Worm (Caenorhabditis elegans) whole organism, mixed stage, embryonic: ENCODE data around the gene fut-3.
"Not testable (repeated sequence)": the region's sequence is repeated elsewhere in the genome, so short reads cannot be mapped to it uniquely, and the experiment has no call there.

ENCODE experiments used
- M03D4.4 ChIP-seq: sonication (generic microtip); optimal IDR thresholded peaks from 2 replicates; lab custom pipeline; 2017; ENCODE audit warnings: mild to moderate bottlenecking, missing genetic modification characterization, missing compliant biosample characterization
- ceh-39 ChIP-seq: fragments of 150-350 bp; optimal IDR thresholded peaks from 2 replicates; lab custom pipeline; 2014; ENCODE audit warnings: missing biosample characterization, missing genetic modification characterization
- ceh-43 ChIP-seq: fragments of 200-800 bp; sonication (Bioruptor generic); optimal IDR thresholded peaks from 2 replicates; lab custom pipeline; 2018; ENCODE audit warnings: mild to moderate bottlenecking, missing genetic modification characterization, moderate library complexity, missing compliant biosample characterization
- ceh-83 ChIP-seq: fragments of 200-800 bp; sonication (Bioruptor generic); optimal IDR thresholded peaks from 2 replicates; lab custom pipeline; 2018; ENCODE audit warnings: mild to moderate bottlenecking, missing genetic modification characterization, missing compliant biosample characterization
- ces-1 ChIP-seq: fragments of 150-350 bp; optimal IDR thresholded peaks from 2 replicates; lab custom pipeline; 2014; ENCODE audit warnings: missing biosample characterization, missing genetic modification reagents, missing genetic modification characterization
- cnd-1 ChIP-seq: fragments of 200-800 bp; sonication (Bioruptor generic); optimal IDR thresholded peaks from 2 replicates; lab custom pipeline; 2018; ENCODE audit warnings: mild to moderate bottlenecking, missing genetic modification characterization, missing compliant biosample characterization
- drap-1 ChIP-seq: fragments of 200-800 bp; sonication (Bioruptor generic); optimal IDR thresholded peaks from 3 replicates; lab custom pipeline; 2018; ENCODE audit warnings: mild to moderate bottlenecking, missing genetic modification characterization, missing compliant biosample characterization
- elt-1 ChIP-seq: sonication (generic microtip); optimal IDR thresholded peaks from 2 replicates; lab custom pipeline; 2017; ENCODE audit warnings: missing genetic modification characterization, mild to moderate bottlenecking, missing compliant biosample characterization, antibody characterized with exemption, moderate library complexity, borderline replicate concordance; ENCODE audit not compliant: insufficient read depth
- elt-3 ChIP-seq: fragments of 150-350 bp; optimal IDR thresholded peaks from 2 replicates; lab custom pipeline; 2014; ENCODE audit warnings: missing biosample characterization, missing genetic modification characterization
- ham-2 ChIP-seq: fragments of 200-800 bp; sonication (Bioruptor generic); optimal IDR thresholded peaks from 2 replicates; lab custom pipeline; 2018; ENCODE audit warnings: mild to moderate bottlenecking, missing genetic modification characterization, missing compliant biosample characterization
- hlh-1 ChIP-seq: fragments of 150-350 bp; optimal IDR thresholded peaks from 2 replicates; lab custom pipeline; 2014; ENCODE audit warnings: missing biosample characterization, missing genetic modification reagents, missing genetic modification characterization
- lin-32 ChIP-seq: fragments of 200-800 bp; sonication (Bioruptor generic); optimal IDR thresholded peaks from 2 replicates; lab custom pipeline; 2018; ENCODE audit warnings: mild to moderate bottlenecking, missing genetic modification characterization, missing compliant biosample characterization
- lsy-2 ChIP-seq: fragments of 150-350 bp; optimal IDR thresholded peaks from 2 replicates; lab custom pipeline; 2014; ENCODE audit warnings: missing biosample characterization, missing genetic modification characterization
- mab-5 ChIP-seq: fragments of 150-350 bp; optimal IDR thresholded peaks from 2 replicates; lab custom pipeline; 2014; ENCODE audit warnings: missing biosample characterization, missing genetic modification characterization
- mls-2 ChIP-seq: sonication (generic microtip); optimal IDR thresholded peaks from 2 replicates; lab custom pipeline; 2016; ENCODE audit warnings: mild to moderate bottlenecking, missing genetic modification characterization, moderate library complexity, missing compliant biosample characterization
- nhr-12 ChIP-seq: fragments of 150-350 bp; optimal IDR thresholded peaks from 2 replicates; lab custom pipeline; 2014; ENCODE audit warnings: missing biosample characterization, missing genetic modification characterization
- nhr-2 ChIP-seq: fragments of 150-350 bp; optimal IDR thresholded peaks from 2 replicates; lab custom pipeline; 2014; ENCODE audit warnings: missing biosample characterization, missing genetic modification characterization
- nhr-237 ChIP-seq: fragments of 150-350 bp; optimal IDR thresholded peaks from 2 replicates; lab custom pipeline; 2014; ENCODE audit warnings: missing biosample characterization, missing genetic modification characterization
- nhr-28 ChIP-seq: fragments of 150-350 bp; optimal IDR thresholded peaks from 2 replicates; lab custom pipeline; 2014; ENCODE audit warnings: missing biosample characterization, missing genetic modification characterization
- nhr-76 ChIP-seq: sonication (generic microtip); optimal IDR thresholded peaks from 2 replicates; lab custom pipeline; 2017; ENCODE audit warnings: missing biosample characterization, missing genetic modification characterization
- pha-4 ChIP-seq: fragments of 150-350 bp; optimal IDR thresholded peaks from 2 replicates; lab custom pipeline; 2018; ENCODE audit warnings: missing biosample characterization, missing genetic modification reagents, missing genetic modification characterization
- snpc-4 ChIP-seq: fragments of 150-350 bp; optimal IDR thresholded peaks from 2 replicates; lab custom pipeline; 2014; ENCODE audit warnings: missing biosample characterization, missing genetic modification characterization
- sptf-1 ChIP-seq: sonication (generic microtip); optimal IDR thresholded peaks from 2 replicates; lab custom pipeline; 2017; ENCODE audit warnings: mild to moderate bottlenecking, missing genetic modification characterization, moderate library complexity, missing compliant biosample characterization
- tbx-8 ChIP-seq: fragments of 200-800 bp; sonication (Bioruptor generic); optimal IDR thresholded peaks from 2 replicates; lab custom pipeline; 2018; ENCODE audit warnings: mild to moderate bottlenecking, missing genetic modification characterization, moderate library complexity, missing compliant biosample characterization
- unc-120 ChIP-seq: sonication (generic microtip); optimal IDR thresholded peaks from 2 replicates; lab custom pipeline; 2017; ENCODE audit warnings: missing genetic modification characterization, missing compliant biosample characterization; ENCODE audit not compliant: poor library complexity, severe bottlenecking
- unc-62 ChIP-seq: fragments of 150-350 bp; optimal IDR thresholded peaks from 2 replicates; lab custom pipeline; 2014; ENCODE audit warnings: missing biosample characterization, missing genetic modification reagents, missing genetic modification characterization
- zip-8 ChIP-seq: fragments of 150-350 bp; optimal IDR thresholded peaks from 2 replicates; lab custom pipeline; 2014; ENCODE audit warnings: missing biosample characterization, missing genetic modification characterization
- ztf-11 ChIP-seq: fragments of 150-350 bp; optimal IDR thresholded peaks from 2 replicates; lab custom pipeline; 2014; ENCODE audit warnings: missing biosample characterization, missing genetic modification characterization

Gene fut-3

ce11 chrII:5642110-5642509 lies 17.5 kb downstream of the fut-3 start:
- TF ChIP-seq nhr-2 (tag; lab: Kevin White, UChicago) (no peak), mab-5 (tag; lab: Kevin White, UChicago) (no peak), ceh-83 (GFP tag; lab: Kevin White, UChicago) (no peak), ham-2 (no peak), nhr-28 (tag; lab: Kevin White, UChicago) (no peak), ceh-43 (GFP tag; lab: Kevin White, UChicago) (no peak)

ce11 chrII:5640362-5641079 lies 19.1 kb downstream of the fut-3 start:
- no peak for TF ChIP-seq tbx-8 (GFP tag; lab: Kevin White, UChicago)
- no peak for TF ChIP-seq ceh-39 (tag; lab: Kevin White, UChicago)
- no peak for TF ChIP-seq nhr-76 (tag; lab: Kevin White, UChicago)
- no peak for TF ChIP-seq elt-3
- no peak for TF ChIP-seq cnd-1 (tag; lab: Kevin White, UChicago)
- no peak for TF ChIP-seq nhr-12
- TF ChIP-seq lsy-2 (tag; lab: Kevin White, UChicago): no peak
- TF ChIP-seq nhr-28 (tag; lab: Kevin White, UChicago): no peak
- TF ChIP-seq mls-2: no peak
- no peak for TF ChIP-seq nhr-237
- no peak for TF ChIP-seq snpc-4 (tag; lab: Kevin White, UChicago)
- TF ChIP-seq hlh-1 (tag; lab: Kevin White, UChicago): no peak
- TF ChIP-seq lin-32: no peak
- TF ChIP-seq sptf-1 (tag; lab: Kevin White, UChicago): no peak
- TF ChIP-seq drap-1: no peak
- TF ChIP-seq M03D4.4 (tag; lab: Kevin White, UChicago): no peak
- TF ChIP-seq unc-120 (tag; lab: Kevin White, UChicago): no peak
- TF ChIP-seq ztf-11 (tag; lab: Kevin White, UChicago): no peak
- no peak for TF ChIP-seq mab-5 (tag; lab: Kevin White, UChicago)

- TF ChIP-seq nhr-12 (no peak), hlh-1 (tag; lab: Kevin White, UChicago) (no peak), unc-120 (tag; lab: Kevin White, UChicago) (no peak), mab-5 (tag; lab: Kevin White, UChicago) (no peak), ceh-83 (GFP tag; lab: Kevin White, UChicago) (no peak), snpc-4 (tag; lab: Kevin White, UChicago) (no peak), unc-62 (GFP tag; lab: Kevin White, UChicago) (no peak), cnd-1 (tag; lab: Kevin White, UChicago) (no peak), ceh-43 (GFP tag; lab: Kevin White, UChicago) (no peak), ces-1 (GFP tag; lab: Kevin White, UChicago) (no peak), elt-1 (no peak), nhr-28 (tag; lab: Kevin White, UChicago) (no peak)
- TF ChIP-seq, all 35 proteins: peak for 0
Observed at ce11 chrII:5638059-5638458, 21.5 kb downstream of the fut-3 start, which contains the start of gene F59E12.3. F59E12.3 (plus strand) TSS chrII:5638359.

DNA sequence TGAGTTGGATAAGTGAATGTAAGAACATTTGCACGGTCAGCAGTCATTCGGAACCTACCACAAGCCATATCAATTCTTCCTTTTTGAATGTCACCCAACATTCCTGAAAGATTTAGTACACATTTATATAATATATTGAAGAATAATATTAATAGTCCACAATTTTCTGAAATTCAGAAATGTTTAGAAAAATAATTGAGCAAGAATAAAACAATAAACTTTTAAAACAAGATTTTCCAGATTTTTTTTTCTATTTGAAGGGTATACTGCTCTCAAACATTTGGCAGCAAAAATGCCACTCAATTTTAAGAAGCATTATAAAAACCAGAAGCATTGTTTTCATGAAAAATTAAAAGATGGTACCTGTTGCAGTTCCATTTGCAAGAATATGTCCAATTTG lies 22.7 kb downstream of the fut-3 start, which contains the start of gene F59E12.8:
F59E12.8 (minus strand) TSS at position 101 of the 400 bp plus-strand sequence.
- TF ChIP-seq ham-2: no peak

- no peak for TF ChIP-seq ztf-11 (tag; lab: Kevin White, UChicago)
- TF ChIP-seq nhr-76 (tag; lab: Kevin White, UChicago): no peak
- TF ChIP-seq zip-8 (tag; lab: Kevin White, UChicago): no peak
- TF ChIP-seq nhr-12: no peak
- TF ChIP-seq tbx-8 (GFP tag; lab: Kevin White, UChicago): no peak
- no peak for TF ChIP-seq pha-4 (tag; lab: Kevin White, UChicago)
- no peak for TF ChIP-seq elt-3
Observed at ce11 chrII:5633453-5633852, 26.1 kb downstream of the fut-3 start.

DNA sequence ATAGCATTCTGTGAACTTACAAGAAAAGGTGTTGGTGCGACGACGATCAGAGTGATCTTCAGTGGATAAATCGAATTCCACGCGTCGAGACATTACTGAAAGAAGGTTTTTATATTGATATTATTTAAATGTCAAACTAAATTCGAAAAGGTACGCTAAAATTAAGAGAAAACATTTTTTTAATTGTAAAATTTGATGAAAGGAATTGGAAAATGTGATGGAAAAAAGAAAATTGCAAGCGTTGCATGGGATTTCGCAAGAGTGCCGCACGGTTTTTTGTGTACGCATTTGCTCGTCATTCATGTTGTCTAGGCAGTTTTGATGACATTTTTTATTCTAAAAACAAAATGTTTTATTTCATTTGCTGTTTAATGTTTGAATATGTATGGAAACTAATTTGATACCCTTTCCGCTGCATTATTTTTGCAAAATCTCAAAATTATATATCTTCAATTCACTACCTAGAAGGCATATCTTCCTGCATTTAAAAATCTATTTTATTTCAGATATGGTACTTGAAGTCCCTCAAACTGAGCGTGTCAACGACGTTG lies 28.6 kb downstream of the fut-3 start, which contains the start of the genes F59E12.6 and npl-4.1:
F59E12.6 (minus strand) TSS at position 101 of the 551 bp plus-strand sequence.
npl-4.1 (plus strand) TSS at position 501 of the 551 bp plus-strand sequence.
- not testable (repeated sequence) for TF ChIP-seq cnd-1 (tag; lab: Kevin White, UChicago); ceh-43 (GFP tag; lab: Kevin White, UChicago); mab-5 (tag; lab: Kevin White, UChicago)
